Fruit fly (Drosophila melanogaster) whole organism, embryonic: ENCODE results near the gene Gga.

Experiments used
- CG16815 ChIP-seq: fragments of 200-800 bp; sonication (Bioruptor generic); optimal IDR thresholded peaks from 3 replicates; lab custom pipeline; 2017; ENCODE audit warnings: missing biosample characterization, mild to moderate bottlenecking, missing genetic modification characterization
- pzg ChIP-seq: fragments of 200-800 bp; sonication (Bioruptor generic); optimal IDR thresholded peaks from 3 replicates; lab custom pipeline; 2018; ENCODE audit warnings: missing biosample characterization, mild to moderate bottlenecking, missing genetic modification characterization, moderate library complexity

DNA sequence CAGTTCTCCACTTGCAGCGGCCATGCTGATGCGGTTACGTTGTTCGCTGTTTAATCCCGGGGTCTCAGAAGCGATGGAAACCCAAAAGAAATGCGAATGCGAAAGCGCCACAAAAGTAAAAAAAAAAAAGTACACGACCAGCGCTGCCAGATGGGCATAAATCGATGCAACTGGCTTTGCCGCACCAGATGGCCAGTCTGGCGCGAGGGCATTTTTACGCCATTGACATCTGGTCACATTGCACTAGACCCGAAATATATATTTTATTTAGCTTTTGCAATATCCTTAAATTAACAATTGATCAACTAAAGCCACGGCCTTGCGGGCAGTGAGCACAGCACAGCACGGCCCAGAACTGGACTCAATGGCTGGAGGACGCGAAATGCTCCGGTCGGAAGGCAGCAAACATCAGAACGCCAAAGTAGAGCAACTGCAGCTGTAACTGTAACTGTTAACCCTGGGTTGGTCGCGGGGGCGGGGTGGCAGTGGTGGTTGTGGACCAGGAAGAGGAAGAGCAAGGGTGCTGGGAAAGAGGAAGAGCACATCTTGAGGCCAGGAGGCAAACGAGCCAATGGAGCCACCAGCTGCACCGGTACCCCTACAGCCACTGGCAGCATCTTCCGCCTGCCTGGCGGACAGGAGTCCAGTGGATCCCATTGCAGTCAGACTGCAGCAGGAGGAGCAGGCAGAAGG lies 8.0 kb downstream of the Gga start, which contains the start of the genes LysRS and Hecw:
- peak; percentile 74 for TF ChIP-seq pzg (GFP tag; lab: Kevin White, UChicago)
- no peak for TF ChIP-seq CG16815 (GFP tag; lab: Kevin White, UChicago)
